Worm (Caenorhabditis elegans) whole organism, L3 larva: ENCODE results near the gene F54D10.8.
A peak's percentile ranks its signal among the peaks of the same experiment; 100 is the strongest.

Experiments
- R02D3.7 ChIP-seq: fragments of 150-350 bp; optimal IDR thresholded peaks from 2 replicates; lab custom pipeline; 2014; ENCODE audit warnings: missing biosample characterization, missing genetic modification characterization
- aly-2 ChIP-seq: fragments of 150-350 bp; optimal IDR thresholded peaks from 2 replicates; lab custom pipeline; 2014; ENCODE audit warnings: missing biosample characterization, missing genetic modification characterization
- ama-1 ChIP-seq: fragments of 150-350 bp; optimal IDR thresholded peaks from 2 replicates; lab custom pipeline; 2018
- ceh-16 ChIP-seq: sonication (generic microtip); optimal IDR thresholded peaks from 2 replicates; lab custom pipeline; 2017; ENCODE audit warnings: missing biosample characterization, missing genetic modification characterization
- ceh-28 ChIP-seq: fragments of 150-350 bp; optimal IDR thresholded peaks from 2 replicates; lab custom pipeline; 2014; ENCODE audit warnings: missing biosample characterization, missing genetic modification reagents, missing genetic modification characterization
- ceh-82 ChIP-seq: fragments of 150-350 bp; optimal IDR thresholded peaks from 2 replicates; lab custom pipeline; 2014; ENCODE audit warnings: missing biosample characterization, missing genetic modification characterization
- ceh-9 ChIP-seq: sonication (generic microtip); optimal IDR thresholded peaks from 2 replicates; lab custom pipeline; 2018; ENCODE audit warnings: missing biosample characterization, missing genetic modification characterization
- daf-12 ChIP-seq: fragments of 150-350 bp; optimal IDR thresholded peaks from 2 replicates; lab custom pipeline; 2014; ENCODE audit warnings: missing biosample characterization, missing genetic modification reagents, missing genetic modification characterization
- egl-27 ChIP-seq: sonication (generic microtip); optimal IDR thresholded peaks from 4 replicates; lab custom pipeline; 2017; ENCODE audit warnings: missing biosample characterization, missing genetic modification reagents, missing genetic modification characterization
- egl-5 ChIP-seq: fragments of 150-350 bp; optimal IDR thresholded peaks from 2 replicates; lab custom pipeline; 2017; ENCODE audit warnings: missing biosample characterization, missing genetic modification reagents, missing genetic modification characterization, inconsistent platforms
- elt-1 ChIP-seq: fragments of 150-350 bp; optimal IDR thresholded peaks from 2 replicates; lab custom pipeline; 2014; ENCODE audit warnings: missing biosample characterization, missing genetic modification characterization
- elt-2 ChIP-seq: sonication (generic microtip); optimal IDR thresholded peaks from 2 replicates; lab custom pipeline; 2016; ENCODE audit warnings: missing genetic modification reagents, mild to moderate bottlenecking, missing genetic modification characterization, missing compliant biosample characterization
- elt-3 ChIP-seq, 3 experiments: fragments of 150-350 bp in 1 of 3; sonication (generic microtip) in 2 of 3; optimal IDR thresholded peaks; 2 replicates in 2 of 3; 4 replicates in 1 of 3; lab custom pipeline; 2014 to 2017; ENCODE audit warnings: missing biosample characterization in 3 of 3, missing genetic modification characterization in 3 of 3
- eor-1 ChIP-seq, 2 experiments: fragments of 150-350 bp; optimal IDR thresholded peaks; 2 replicates each; lab custom pipeline; 2014 to 2018; ENCODE audit warnings: missing biosample characterization in 2 of 2, missing genetic modification characterization in 2 of 2
- fkh-10 ChIP-seq: sonication (generic microtip); optimal IDR thresholded peaks from 2 replicates; lab custom pipeline; 2017; ENCODE audit warnings: missing biosample characterization, missing genetic modification reagents, missing genetic modification characterization
- fkh-2 ChIP-seq: fragments of 150-350 bp; optimal IDR thresholded peaks from 2 replicates; lab custom pipeline; 2014; ENCODE audit warnings: missing biosample characterization, missing genetic modification reagents, missing genetic modification characterization
- fos-1 ChIP-seq: fragments of 150-350 bp; optimal IDR thresholded peaks from 2 replicates; lab custom pipeline; 2014; ENCODE audit warnings: missing biosample characterization, missing genetic modification characterization
- jun-1 ChIP-seq: fragments of 150-350 bp; optimal IDR thresholded peaks from 2 replicates; lab custom pipeline; 2014; ENCODE audit warnings: missing biosample characterization, missing genetic modification reagents, missing genetic modification characterization
- lin-15B ChIP-seq: fragments of 150-350 bp; optimal IDR thresholded peaks from 2 replicates; lab custom pipeline; 2014; ENCODE audit warnings: missing biosample characterization, missing genetic modification characterization
- lin-39 ChIP-seq: fragments of 150-350 bp; optimal IDR thresholded peaks from 2 replicates; lab custom pipeline; 2018; ENCODE audit warnings: missing biosample characterization, missing genetic modification reagents, missing genetic modification characterization
- lsy-12 ChIP-seq: sonication (generic microtip); optimal IDR thresholded peaks from 2 replicates; lab custom pipeline; 2016; ENCODE audit warnings: mild to moderate bottlenecking, missing genetic modification characterization, missing compliant biosample characterization
- mdl-1 ChIP-seq: fragments of 150-350 bp; optimal IDR thresholded peaks from 2 replicates; lab custom pipeline; 2014; ENCODE audit warnings: missing biosample characterization, missing genetic modification characterization
- mml-1 ChIP-seq: fragments of 150-350 bp; sonication (generic microtip); optimal IDR thresholded peaks from 3 replicates; lab custom pipeline; 2014; ENCODE audit warnings: missing biosample characterization, missing genetic modification characterization
- nfya-1 ChIP-seq: sonication (generic microtip); optimal IDR thresholded peaks from 2 replicates; lab custom pipeline; 2017; ENCODE audit warnings: missing genetic modification characterization, mild to moderate bottlenecking, missing compliant biosample characterization, antibody characterized with exemption, moderate library complexity; ENCODE audit not compliant: insufficient read depth
- nhr-12 ChIP-seq: fragments of 150-350 bp; optimal IDR thresholded peaks from 2 replicates; lab custom pipeline; 2014; ENCODE audit warnings: missing biosample characterization, missing genetic modification characterization
- nhr-23 ChIP-seq: fragments of 150-350 bp; optimal IDR thresholded peaks from 2 replicates; lab custom pipeline; 2014; ENCODE audit warnings: missing biosample characterization, missing genetic modification reagents, missing genetic modification characterization
- nhr-25 ChIP-seq: sonication (generic microtip); optimal IDR thresholded peaks from 2 replicates; lab custom pipeline; 2017; ENCODE audit warnings: missing biosample characterization, missing genetic modification characterization
- nhr-43 ChIP-seq: sonication (generic microtip); optimal IDR thresholded peaks from 2 replicates; lab custom pipeline; 2016; ENCODE audit warnings: mild to moderate bottlenecking, missing genetic modification characterization, missing compliant biosample characterization; ENCODE audit not compliant: poor library complexity, severe bottlenecking
- nhr-67 ChIP-seq: fragments of 150-350 bp; optimal IDR thresholded peaks from 2 replicates; lab custom pipeline; 2014; ENCODE audit warnings: missing biosample characterization, missing genetic modification characterization
- nhr-76 ChIP-seq: fragments of 150-350 bp; sonication (generic microtip); optimal IDR thresholded peaks from 5 replicates; lab custom pipeline; 2014; ENCODE audit warnings: missing biosample characterization, missing genetic modification characterization
- pqm-1 ChIP-seq: fragments of 150-350 bp; optimal IDR thresholded peaks from 2 replicates; lab custom pipeline; 2017; ENCODE audit warnings: missing biosample characterization, missing genetic modification characterization, inconsistent platforms
- sea-2 ChIP-seq: fragments of 150-350 bp; sonication (generic microtip); optimal IDR thresholded peaks from 4 replicates; lab custom pipeline; 2014; ENCODE audit warnings: missing biosample characterization, missing genetic modification reagents, missing genetic modification characterization
- skn-1 ChIP-seq: fragments of 150-350 bp; optimal IDR thresholded peaks from 2 replicates; lab custom pipeline; 2014; ENCODE audit warnings: missing biosample characterization, missing genetic modification characterization
- snpc-4 ChIP-seq: fragments of 150-350 bp; optimal IDR thresholded peaks from 2 replicates; lab custom pipeline; 2014; ENCODE audit warnings: missing biosample characterization, missing genetic modification characterization
- tbx-2 ChIP-seq: sonication (generic microtip); optimal IDR thresholded peaks from 2 replicates; lab custom pipeline; 2016; ENCODE audit warnings: mild to moderate bottlenecking, missing genetic modification characterization, missing compliant biosample characterization
- ztf-11 ChIP-seq: fragments of 150-350 bp; optimal IDR thresholded peaks from 2 replicates; lab custom pipeline; 2014; ENCODE audit warnings: missing biosample characterization, missing genetic modification characterization
- ztf-4 ChIP-seq: fragments of 150-350 bp; optimal IDR thresholded peaks from 2 replicates; lab custom pipeline; 2014; ENCODE audit warnings: missing biosample characterization, missing genetic modification characterization

F54D10.8 gene

ce11 chrII:3810550-3810949 lies 17.2 kb downstream of the F54D10.8 start (continued):
- TF ChIP-seq fkh-10 (GFP tag; lab: Kevin White, UChicago) = no peak
- no peak for TF ChIP-seq fkh-2 (tag; lab: Kevin White, UChicago)
- TF ChIP-seq lsy-12 (tag; lab: Kevin White, UChicago) = no peak
- TF ChIP-seq daf-12 (tag; lab: Kevin White, UChicago) = no peak
- TF ChIP-seq nhr-12 = no peak
- TF ChIP-seq snpc-4 (tag; lab: Kevin White, UChicago) = peak; percentile 40

ce11 chrII:3808643-3809042 lies 19.1 kb downstream of the F54D10.8 start:
- no peak for TF ChIP-seq ztf-11
- TF ChIP-seq R02D3.7 (tag; lab: Kevin White, UChicago) = no peak
- TF ChIP-seq sea-2 (GFP tag; lab: Kevin White, UChicago) = no peak
- TF ChIP-seq ceh-16 (tag; lab: Kevin White, UChicago) = no peak
- TF ChIP-seq nhr-76 (tag; lab: Kevin White, UChicago) = no peak
- TF ChIP-seq nhr-67 (tag; lab: Kevin White, UChicago) = no peak
- TF ChIP-seq ceh-9 = no peak
- TF ChIP-seq ama-1 (lab: Kevin White, UChicago) = no peak
- no peak for TF ChIP-seq lin-39 (tag; lab: Kevin White, UChicago)

- no peak for TF ChIP-seq ama-1 (lab: Kevin White, UChicago)
- TF ChIP-seq mml-1 (tag; lab: Kevin White, UChicago) = no peak
- peak; percentile 71 for TF ChIP-seq nhr-43 (tag; lab: Kevin White, UChicago)
- TF ChIP-seq eor-1 (tag; optimal IDR thresholded peaks at IDR 0.05; lab: Kevin White, UChicago) = no peak
- TF ChIP-seq ceh-9 = no peak
- peak; percentile 89 for TF ChIP-seq nfya-1 (tag; lab: Kevin White, UChicago)
- TF ChIP-seq skn-1 (tag; lab: Kevin White, UChicago) = peak; percentile 14
- TF ChIP-seq egl-5 (tag; lab: Kevin White, UChicago) = peak; percentile 30
- TF ChIP-seq nhr-23 (tag; lab: Kevin White, UChicago) = peak; percentile 66
- no peak for TF ChIP-seq elt-3 (tag; optimal IDR thresholded peaks at IDR 0.05; lab: Kevin White, UChicago)
- TF ChIP-seq nhr-12 = no peak
- peak; percentile 71 for TF ChIP-seq lin-15B (tag; lab: Kevin White, UChicago)
- no peak for TF ChIP-seq fos-1 (tag; lab: Kevin White, UChicago)
- TF ChIP-seq pqm-1 (tag; lab: Kevin White, UChicago) = peak; percentile 38
- no peak for TF ChIP-seq ceh-28
- TF ChIP-seq lin-39 (tag; lab: Kevin White, UChicago) = peak; percentile 64
- peak; percentile 4 for TF ChIP-seq nhr-25 (tag; lab: Kevin White, UChicago)
- TF ChIP-seq R02D3.7 (tag; lab: Kevin White, UChicago) = peak; percentile 99
- peak; percentile 63 for TF ChIP-seq elt-2 (tag; lab: Kevin White, UChicago)
- no peak for TF ChIP-seq ztf-11
Observed at ce11 chrII:3808104-3808503, 19.6 kb downstream of the F54D10.8 start, which contains the start of gene F54D10.5. Gene F54D10.5, minus strand, starts transcription at chrII:3808177.

DNA sequence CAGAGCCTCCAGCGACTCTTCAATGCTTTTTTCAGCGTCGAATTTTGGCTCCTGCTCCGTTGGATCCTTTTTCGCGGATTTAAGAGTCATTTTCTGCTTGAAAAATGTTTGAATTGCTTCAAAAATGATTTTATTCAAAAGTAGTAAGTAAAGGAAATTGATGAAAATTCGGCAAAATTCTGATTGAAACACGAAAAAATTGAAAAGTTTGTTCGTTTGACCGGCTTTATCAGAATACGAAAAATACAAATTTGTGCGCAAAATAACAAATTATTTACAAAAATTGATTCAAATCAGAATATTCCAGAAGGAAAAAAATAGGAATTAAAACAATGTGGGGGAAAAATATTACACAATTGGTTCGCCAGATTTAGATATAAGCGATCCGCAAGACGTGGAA lies 20.7 kb downstream of the F54D10.8 start, which contains the start of gene F54D10.4:
Gene F54D10.4, minus strand, starts transcription at position 101 of the 400 bp plus-strand sequence.
- TF ChIP-seq nhr-12 = no peak
- TF ChIP-seq mml-1 (tag; lab: Kevin White, UChicago) = no peak
- TF ChIP-seq ztf-4 (tag; lab: Kevin White, UChicago) = no peak
- no peak for TF ChIP-seq mdl-1 (tag; lab: Kevin White, UChicago)
- TF ChIP-seq egl-27 (tag; lab: Kevin White, UChicago) = no peak
- TF ChIP-seq ceh-82 (tag; lab: Kevin White, UChicago) = no peak
- no peak for TF ChIP-seq ceh-28
- TF ChIP-seq lin-15B (tag; lab: Kevin White, UChicago) = no peak
- no peak for TF ChIP-seq skn-1 (tag; lab: Kevin White, UChicago)
- no peak for TF ChIP-seq elt-1
- TF ChIP-seq ceh-9 = no peak
- TF ChIP-seq aly-2 (tag; lab: Kevin White, UChicago) = no peak

DNA sequence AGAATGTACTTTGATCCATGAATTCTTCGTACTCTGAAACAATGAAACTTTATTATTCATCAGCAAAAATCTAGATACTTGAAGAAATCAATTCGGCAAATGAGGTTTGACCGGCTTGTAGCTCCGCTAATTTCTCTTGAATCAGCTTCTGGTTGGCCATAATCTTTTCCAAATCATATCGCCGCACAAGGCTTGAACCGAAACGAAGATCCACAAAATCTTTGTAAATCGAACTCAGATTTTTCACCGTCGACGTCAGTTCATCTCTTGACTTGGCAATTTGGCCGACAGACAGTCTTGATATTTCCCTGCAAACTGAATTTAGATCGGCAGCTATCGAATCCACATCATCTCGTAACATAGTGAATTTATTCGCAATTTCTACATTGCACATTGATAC lies 22.2 kb downstream of the F54D10.8 start:
- no peak for TF ChIP-seq tbx-2 (tag; lab: Kevin White, UChicago)
- TF ChIP-seq elt-1 = no peak
- TF ChIP-seq jun-1 = no peak
- TF ChIP-seq, all 47 proteins: peak for 0
